Fruit fly (Drosophila melanogaster) S2 (cell line): ENCODE data around the gene HSPBAP1.

Experiments
- CG8478 ChIP-seq: fragments of >200 bp; optimal IDR thresholded peaks from 2 replicates; lab custom pipeline; 2018
- CTCF ChIP-seq, 2 experiments: fragments of >200 bp; optimal IDR thresholded peaks; 2 replicates each; lab custom pipeline; 2018

DNA sequence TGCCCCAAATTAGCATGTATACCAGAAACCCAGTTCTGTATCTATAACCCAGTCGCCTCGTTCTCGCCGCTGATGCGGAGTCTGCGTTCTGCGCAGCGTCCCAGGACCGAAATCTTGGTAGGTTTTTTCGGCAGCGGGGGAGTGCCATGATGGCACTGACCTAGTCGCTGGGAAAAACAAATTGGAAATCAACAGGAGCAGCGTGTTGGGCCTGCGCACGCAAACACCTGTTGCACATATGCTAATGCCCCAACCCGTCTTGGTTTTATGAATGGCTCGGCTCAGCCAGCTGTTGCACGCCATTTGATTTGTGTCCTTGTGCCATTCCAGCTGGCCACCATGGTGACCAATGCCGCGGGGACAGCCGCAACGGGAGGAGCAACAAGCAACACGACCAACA lies 32.2 kb upstream of the HSPBAP1 start:
- TF ChIP-seq CG8478 (no peak), CTCF (optimal IDR thresholded peaks at IDR 0.05; lab: Kevin White, UChicago) (no peak)
